Worm (Caenorhabditis elegans) whole organism, late embryonic: ENCODE measurements around the gene C25G6.4.

ENCODE experiments used
- dve-1 ChIP-seq: sonication (generic microtip); optimal IDR thresholded peaks from 2 replicates; lab custom pipeline; 2017; ENCODE audit warnings: antibody characterized with exemption, mild to moderate bottlenecking, missing genetic modification characterization, missing compliant biosample characterization
- elt-4 ChIP-seq: sonication (generic microtip); optimal IDR thresholded peaks from 2 replicates; lab custom pipeline; 2016; ENCODE audit warnings: missing genetic modification characterization, missing compliant biosample characterization
- eyg-1 ChIP-seq: sonication (generic microtip); optimal IDR thresholded peaks from 2 replicates; lab custom pipeline; 2016; ENCODE audit warnings: missing genotype, missing genetic modification characterization, missing compliant biosample characterization
- fkh-10 ChIP-seq: fragments of 150-350 bp; optimal IDR thresholded peaks from 2 replicates; lab custom pipeline; 2014; ENCODE audit warnings: missing biosample characterization, missing genetic modification reagents, missing genetic modification characterization
- nfya-1 ChIP-seq: sonication (generic microtip); optimal IDR thresholded peaks from 2 replicates; lab custom pipeline; 2017; ENCODE audit warnings: missing genetic modification characterization, mild to moderate bottlenecking, missing compliant biosample characterization, antibody characterized with exemption, moderate library complexity
- pax-1 ChIP-seq: fragments of 150-350 bp; optimal IDR thresholded peaks from 2 replicates; lab custom pipeline; 2014; ENCODE audit warnings: missing biosample characterization, missing genetic modification characterization

- no peak for TF ChIP-seq pax-1 (tag; lab: Kevin White, UChicago)
- no peak for TF ChIP-seq fkh-10 (GFP tag; lab: Kevin White, UChicago)
- TF ChIP-seq dve-1 (tag; lab: Kevin White, UChicago), result no peak
- TF ChIP-seq nfya-1, result no peak
- TF ChIP-seq eyg-1 (tag; lab: Kevin White, UChicago), result no peak
- no peak for TF ChIP-seq elt-4 (tag; lab: Kevin White, UChicago)
These were observed 45.1 kb upstream of the C25G6.4 start, which contains the start of gene dop-4 for ce11 chrX:1294607-1295303.
